Fruit fly (Drosophila melanogaster): ENCODE measurements around the gene His4r.

The His4r gene

dm6 chr3R:14655912-14656700 lies 30.6 kb downstream of the His4r start:
- no peak for TF ChIP-seq CG17801 (GFP tag; optimal IDR thresholded peaks at IDR 0.05; ENCODE audit: partially characterized antibody)

dm6 chr3R:14656760-14657604 lies 31.4 kb downstream of the His4r start, which contains the start of gene CG3505:
Gene CG3505, plus strand, starts transcription at chr3R:14657447.
- no peak for TF ChIP-seq CG17801 (GFP tag; optimal IDR thresholded peaks at IDR 0.05; ENCODE audit: partially characterized antibody)

- TF ChIP-seq CG17801 (GFP tag; optimal IDR thresholded peaks at IDR 0.05; ENCODE audit: partially characterized antibody) = no peak
Measured at dm6 chr3R:14657605-14657910, 32.0 kb downstream of the His4r start.

dm6 chr3R:14658170-14658569 lies 32.6 kb downstream of the His4r start:
- TF ChIP-seq CG17801 (GFP tag; optimal IDR thresholded peaks at IDR 0.05; ENCODE audit: partially characterized antibody) = no peak

- peak; percentile 72 for TF ChIP-seq CG17801 (GFP tag; optimal IDR thresholded peaks at IDR 0.05; ENCODE audit: partially characterized antibody)
Measured at dm6 chr3R:14659354-14659804, 33.8 kb downstream of the His4r start, which contains the start of gene Hexim. Gene Hexim, plus strand, starts transcription at chr3R:14659438.

dm6 chr3R:14662989-14663500 lies 37.5 kb downstream of the His4r start, which contains the start of the genes Rad17 and BigH1:
Gene Rad17, minus strand, starts transcription at chr3R:14663197.
Gene BigH1, plus strand, starts transcription at chr3R:14663450.
- TF ChIP-seq CG17801 (GFP tag; optimal IDR thresholded peaks at IDR 0.05; ENCODE audit: partially characterized antibody) = no peak

- no peak for TF ChIP-seq CG17801 (GFP tag; optimal IDR thresholded peaks at IDR 0.05; ENCODE audit: partially characterized antibody)
Measured at dm6 chr3R:14670840-14671239, 45.3 kb downstream of the His4r start.

- TF ChIP-seq CG17801 (GFP tag; optimal IDR thresholded peaks at IDR 0.05; ENCODE audit: partially characterized antibody) = no peak
Measured at dm6 chr3R:14672915-14673314, 47.4 kb downstream of the His4r start.

- no peak for TF ChIP-seq CG17801 (GFP tag; optimal IDR thresholded peaks at IDR 0.05; ENCODE audit: partially characterized antibody)
Measured at dm6 chr3R:14674762-14675161, 49.2 kb downstream of the His4r start.
